Worm (Caenorhabditis elegans): ENCODE measurements around the gene fbxa-77.

DNA sequence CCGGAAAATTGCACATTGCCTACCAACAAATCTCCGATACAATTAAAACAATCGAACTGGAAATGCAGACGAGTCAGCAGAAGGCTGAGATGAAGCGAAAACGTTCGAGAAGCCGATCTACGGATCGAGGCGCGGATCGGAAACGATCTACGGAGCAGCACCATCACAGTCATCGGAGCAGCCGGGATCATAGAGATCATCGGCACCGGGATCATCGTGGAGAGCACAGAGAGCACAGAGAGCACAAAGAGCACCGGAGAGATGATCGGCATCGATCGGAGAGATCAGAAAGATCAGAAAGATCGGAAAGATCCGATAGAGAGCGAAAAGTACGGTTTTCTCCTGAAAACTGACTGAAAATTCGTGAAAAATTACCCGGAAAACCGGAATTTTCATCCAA is 43.9 kb upstream of the fbxa-77 start:
- TF ChIP-seq K12H6.12 (tag; optimal IDR thresholded peaks at IDR 0.05) = no peak
- TF ChIP-seq unc-62 (GFP tag; optimal IDR thresholded peaks at IDR 0.05) = no peak

Measured in whole organism, young adult.